Worm (Caenorhabditis elegans): ENCODE data around the gene fbxa-160.

fbxa-160 gene

ce11 chrII:1584140-1584539 lies 40.3 kb downstream of the fbxa-160 start, which contains the start of gene clec-21:
Gene clec-21 (minus strand): TSS chrII:1584240.
- no peak for TF ChIP-seq elt-1 (tag; optimal IDR thresholded peaks at IDR 0.05)
- no peak for TF ChIP-seq nhr-21 (tag; optimal IDR thresholded peaks at IDR 0.05)
- no peak for TF ChIP-seq ceh-16 (tag; optimal IDR thresholded peaks at IDR 0.05)
- TF ChIP-seq alr-1 (tag; optimal IDR thresholded peaks at IDR 0.05), result no peak
- no peak for TF ChIP-seq nhr-25 (tag; optimal IDR thresholded peaks at IDR 0.05)
- no peak for TF ChIP-seq fos-1 (tag; optimal IDR thresholded peaks at IDR 0.05)
- TF ChIP-seq nhr-129 (tag; optimal IDR thresholded peaks at IDR 0.05), result no peak
- TF ChIP-seq zag-1 (tag; optimal IDR thresholded peaks at IDR 0.05), result no peak
- TF ChIP-seq dmd-4 (tag; optimal IDR thresholded peaks at IDR 0.05), result no peak
- TF ChIP-seq Y55F3AM.14 (GFP tag; optimal IDR thresholded peaks at IDR 0.05), result no peak

- TF ChIP-seq ztf-11 (tag; optimal IDR thresholded peaks at IDR 0.05) (no peak), lin-13 (GFP tag; optimal IDR thresholded peaks at IDR 0.05) (no peak), mbf-1 (tag; optimal IDR thresholded peaks at IDR 0.05) (no peak), aly-2 (tag; optimal IDR thresholded peaks at IDR 0.05) (no peak), nhr-6 (tag; optimal IDR thresholded peaks at IDR 0.05) (no peak), lin-39 (tag; optimal IDR thresholded peaks at IDR 0.05) (no peak), nhr-10 (tag; optimal IDR thresholded peaks at IDR 0.05) (no peak), mdl-1 (tag; optimal IDR thresholded peaks at IDR 0.05) (no peak), ama-1 (optimal IDR thresholded peaks at IDR 0.05) (no peak), elt-1 (tag; optimal IDR thresholded peaks at IDR 0.05) (no peak), zag-1 (tag; optimal IDR thresholded peaks at IDR 0.05) (no peak), nhr-11 (tag; optimal IDR thresholded peaks at IDR 0.05) (no peak), ceh-82 (tag; optimal IDR thresholded peaks at IDR 0.05) (no peak), ztf-1 (GFP tag; conservative IDR thresholded peaks at IDR 0.05) (no peak), nhr-12 (tag; optimal IDR thresholded peaks at IDR 0.05) (no peak), unc-62 (GFP tag; optimal IDR thresholded peaks at IDR 0.05) (no peak), ztf-4 (tag; optimal IDR thresholded peaks at IDR 0.05) (no peak), snpc-4 (tag; optimal IDR thresholded peaks at IDR 0.05) (no peak), unc-55 (GFP tag; optimal IDR thresholded peaks at IDR 0.05) (no peak), gmeb-1 (tag; optimal IDR thresholded peaks at IDR 0.05) (no peak)
These were observed 44.6 kb downstream of the fbxa-160 start, which contains the start of gene math-38 for ce11 chrII:1579886-1580285. Gene math-38 (minus strand): TSS chrII:1579986.

DNA sequence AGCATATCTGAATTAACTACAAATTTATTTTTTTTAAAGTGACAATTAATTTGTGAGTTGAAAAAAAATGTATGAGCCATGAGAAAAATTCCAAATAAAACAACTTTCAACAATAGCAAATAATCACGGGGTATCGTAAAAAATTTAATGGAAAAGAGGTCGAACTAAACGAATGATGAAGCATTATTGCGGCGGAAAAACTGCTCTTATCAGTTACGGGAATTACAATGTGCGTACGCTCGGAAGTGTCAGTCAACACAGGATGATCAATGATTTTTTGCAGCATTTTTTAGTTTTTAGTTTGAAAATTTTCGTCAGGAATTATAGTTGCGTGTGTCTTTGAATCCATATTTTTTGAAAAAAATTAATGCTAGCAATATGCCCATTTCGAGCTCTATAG lies 47.7 kb downstream of the fbxa-160 start:
- TF ChIP-seq fos-1 (tag; optimal IDR thresholded peaks at IDR 0.05), result peak; percentile 82
- TF ChIP-seq alr-1 (tag; optimal IDR thresholded peaks at IDR 0.05), result no peak

DNA sequence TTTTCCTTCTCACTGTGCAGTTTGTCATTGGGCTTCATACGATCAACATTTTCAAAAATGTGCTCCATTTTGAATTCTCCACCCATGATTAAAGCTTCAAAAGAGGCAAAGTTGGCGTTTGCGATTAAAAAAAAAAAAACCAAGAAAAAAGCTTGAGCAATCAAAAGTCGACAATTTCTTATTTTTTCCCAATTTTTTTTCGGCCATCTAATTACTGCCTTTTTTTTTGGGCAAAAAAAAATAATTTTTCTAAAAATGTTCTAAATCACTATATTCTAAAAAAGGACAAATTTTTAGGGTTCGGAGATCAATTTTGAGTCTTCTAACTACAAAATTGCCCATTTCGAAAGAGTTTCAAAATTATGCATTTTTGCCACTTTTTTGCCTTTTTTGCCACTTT lies 48.4 kb downstream of the fbxa-160 start, which contains the start of gene K05F6.10:
TSS of gene K05F6.10 (minus strand) at position 101 of the 400 bp plus-strand sequence.
- no peak for TF ChIP-seq lin-39 (tag; optimal IDR thresholded peaks at IDR 0.05)
- no peak for TF ChIP-seq nhr-77 (tag; optimal IDR thresholded peaks at IDR 0.05)
- no peak for TF ChIP-seq sma-9 (GFP tag; optimal IDR thresholded peaks at IDR 0.05)
- no peak for TF ChIP-seq sma-9 (tag; optimal IDR thresholded peaks at IDR 0.05)
- no peak for TF ChIP-seq ama-1 (optimal IDR thresholded peaks at IDR 0.05)
- TF ChIP-seq mab-5 (tag; optimal IDR thresholded peaks at IDR 0.05), result no peak
- TF ChIP-seq fos-1 (tag; optimal IDR thresholded peaks at IDR 0.05), result no peak
- no peak for TF ChIP-seq nhr-25 (tag; optimal IDR thresholded peaks at IDR 0.05)
- no peak for TF ChIP-seq unc-55 (GFP tag; optimal IDR thresholded peaks at IDR 0.05)
- no peak for TF ChIP-seq mdl-1 (tag; optimal IDR thresholded peaks at IDR 0.05)
- no peak for TF ChIP-seq skn-1 (tag; optimal IDR thresholded peaks at IDR 0.05)
- no peak for TF ChIP-seq nhr-23 (tag; optimal IDR thresholded peaks at IDR 0.05)
- no peak for TF ChIP-seq nhr-10 (tag; optimal IDR thresholded peaks at IDR 0.05)
- no peak for TF ChIP-seq ztf-4 (tag; optimal IDR thresholded peaks at IDR 0.05)
- no peak for TF ChIP-seq blmp-1 (tag; optimal IDR thresholded peaks at IDR 0.05; ENCODE audit: insufficient read depth)
- no peak for TF ChIP-seq sem-4 (tag; optimal IDR thresholded peaks at IDR 0.05)

Data from whole organism, L2 larva.